Fruit fly (Drosophila melanogaster) whole organism, prepupa: ENCODE data around the gene CG4133.
"Not testable (repeated sequence)": the region's sequence is repeated elsewhere in the genome, so short reads cannot be mapped to it uniquely, and the experiment has no call there.

ENCODE experiments used
- CG16779 ChIP-seq: fragments of 200-800 bp; sonication (Bioruptor generic); optimal IDR thresholded peaks from 3 replicates; lab custom pipeline; 2017; ENCODE audit warnings: missing biosample characterization, mild to moderate bottlenecking, missing genetic modification characterization
- CG31627 ChIP-seq: fragments of 200-800 bp; sonication (Bioruptor generic); optimal IDR thresholded peaks from 3 replicates; lab custom pipeline; 2016; ENCODE audit warnings: missing biosample characterization, missing genetic modification characterization
- CG6854 ChIP-seq: fragments of 200-800 bp; sonication (Bioruptor generic); optimal IDR thresholded peaks from 2 replicates; lab custom pipeline; 2017; ENCODE audit warnings: missing biosample characterization, mild to moderate bottlenecking, missing genetic modification characterization
- CG9139 ChIP-seq: fragments of 200-800 bp; sonication (Bioruptor generic); optimal IDR thresholded peaks from 3 replicates; lab custom pipeline; 2017; ENCODE audit warnings: missing biosample characterization, mild to moderate bottlenecking, missing genetic modification characterization
- Eip75B ChIP-seq: fragments of 200-800 bp; sonication (Bioruptor generic); optimal IDR thresholded peaks from 3 replicates; lab custom pipeline; 2016; ENCODE audit warnings: missing biosample characterization, missing genetic modification characterization
- Gug ChIP-seq: fragments of 200-800 bp; sonication (Bioruptor generic); IDR thresholded peaks from 2 replicates; pipeline ENCODE4 v1.3.6; 2022; ENCODE audit warnings: missing biosample characterization, missing genetic modification characterization
- Lpt ChIP-seq: fragments of 200-800 bp; sonication (Bioruptor generic); optimal IDR thresholded peaks from 3 replicates; lab custom pipeline; 2016; ENCODE audit warnings: missing biosample characterization, missing genetic modification characterization
- Sox102F ChIP-seq: fragments of 200-800 bp; sonication (Bioruptor generic); optimal IDR thresholded peaks from 2 replicates; lab custom pipeline; 2016; ENCODE audit warnings: missing biosample characterization, mild to moderate bottlenecking, missing genetic modification characterization
- pdm3 ChIP-seq: fragments of 200-800 bp; sonication (Bioruptor generic); optimal IDR thresholded peaks from 3 replicates; lab custom pipeline; 2016; ENCODE audit warnings: missing biosample characterization, missing genetic modification characterization
- topi ChIP-seq: fragments of 200-800 bp; sonication (Bioruptor generic); optimal IDR thresholded peaks from 3 replicates; lab custom pipeline; 2016; ENCODE audit warnings: missing biosample characterization, missing genetic modification characterization

DNA sequence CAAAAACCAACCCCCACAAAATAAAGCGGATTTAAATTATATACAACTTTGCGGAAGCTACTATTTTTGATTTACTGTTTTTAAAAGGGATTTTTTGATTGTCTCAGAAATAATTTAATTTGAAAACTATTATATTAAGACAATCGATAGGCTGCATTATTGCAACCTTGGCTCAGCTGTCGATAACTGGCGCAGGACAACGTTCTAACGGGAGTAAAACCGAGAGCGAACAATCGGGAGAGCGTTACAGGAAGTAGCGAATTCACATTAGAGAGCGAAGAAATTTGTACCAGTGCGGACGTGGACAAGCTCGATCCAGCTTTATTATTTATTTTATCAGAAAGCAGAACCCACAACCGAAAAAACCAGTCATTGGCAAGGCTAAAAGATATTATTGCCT, at the start of gene CG4133:
- TF ChIP-seq CG9139 (GFP tag; lab: Kevin White, UChicago); CG6854 (GFP tag; lab: Kevin White, UChicago); CG16779; topi (GFP tag; lab: Kevin White, UChicago); Sox102F (GFP tag; lab: Kevin White, UChicago); Lpt (GFP tag; lab: Kevin White, UChicago); pdm3 (GFP tag; lab: Kevin White, UChicago); Eip75B; Gug; CG31627: not testable (repeated sequence)
